Worm (Caenorhabditis elegans): ENCODE results near the gene Y116F11A.3.
"Not testable (repeated sequence)": the region's sequence is repeated elsewhere in the genome, so short reads cannot be mapped to it uniquely, and the experiment has no call there.

Y116F11A.3 gene

ce11 chrV:19728731-19729130 lies at the start of gene Y116F11A.3:
Y116F11A.3 (plus strand) TSS chrV:19729031.
- TF ChIP-seq egl-27 (tag; optimal IDR thresholded peaks at IDR 0.05) (no peak), nhr-10 (tag; optimal IDR thresholded peaks at IDR 0.05) (no peak), nhr-21 (tag; optimal IDR thresholded peaks at IDR 0.05) (no peak), nhr-129 (tag; optimal IDR thresholded peaks at IDR 0.05) (no peak), nhr-6 (tag; optimal IDR thresholded peaks at IDR 0.05) (no peak), Y55F3AM.14 (GFP tag; optimal IDR thresholded peaks at IDR 0.05) (no peak), skn-1 (tag; optimal IDR thresholded peaks at IDR 0.05) (no peak), sma-9 (GFP tag; optimal IDR thresholded peaks at IDR 0.05) (no peak), sma-9 (tag; optimal IDR thresholded peaks at IDR 0.05) (no peak), dmd-4 (tag; optimal IDR thresholded peaks at IDR 0.05) (no peak)

ce11 chrV:19691271-19691886 lies 37.5 kb upstream of the Y116F11A.3 start:
- TF ChIP-seq nhr-129 (tag; optimal IDR thresholded peaks at IDR 0.05) (no peak), elt-1 (tag; optimal IDR thresholded peaks at IDR 0.05) (no peak), gmeb-1 (tag; optimal IDR thresholded peaks at IDR 0.05) (no peak), F13H6.1 (tag; optimal IDR thresholded peaks at IDR 0.05) (no peak), dmd-4 (tag; optimal IDR thresholded peaks at IDR 0.05) (no peak), nhr-6 (tag; optimal IDR thresholded peaks at IDR 0.05) (no peak), unc-39 (tag; optimal IDR thresholded peaks at IDR 0.05) (no peak), aly-2 (tag; optimal IDR thresholded peaks at IDR 0.05) (no peak), blmp-1 (tag; optimal IDR thresholded peaks at IDR 0.05; ENCODE audit: insufficient read depth) (no peak), ceh-16 (tag; optimal IDR thresholded peaks at IDR 0.05) (no peak)

ce11 chrV:19691954-19692353 lies 36.9 kb upstream of the Y116F11A.3 start:
- no peak for TF ChIP-seq ZK546.5 (tag; optimal IDR thresholded peaks at IDR 0.05)
- TF ChIP-seq R02D3.7 (tag; optimal IDR thresholded peaks at IDR 0.05): no peak

- TF ChIP-seq fos-1 (tag; optimal IDR thresholded peaks at IDR 0.05): peak; percentile 80
- no peak for TF ChIP-seq nhr-10 (tag; optimal IDR thresholded peaks at IDR 0.05)
Observed at ce11 chrV:19697348-19698172, 31.3 kb upstream of the Y116F11A.3 start, which contains the start of the genes Y43F8C.13 and ani-3. Y43F8C.13 (minus strand) TSS chrV:19697398. ani-3 (plus strand) TSS chrV:19697732.

ce11 chrV:19708849-19709248 lies 20.0 kb upstream of the Y116F11A.3 start, which contains the start of gene srv-3:
srv-3 (minus strand) TSS chrV:19708949.
- TF ChIP-seq gmeb-1 (tag; optimal IDR thresholded peaks at IDR 0.05) (no peak), sma-9 (GFP tag; optimal IDR thresholded peaks at IDR 0.05) (no peak), sma-9 (tag; optimal IDR thresholded peaks at IDR 0.05) (no peak), nhr-237 (tag; optimal IDR thresholded peaks at IDR 0.05) (no peak)

- TF ChIP-seq skn-1, unc-39, ceh-82 (tag; optimal IDR thresholded peaks at IDR 0.05): not testable (repeated sequence)
Observed at ce11 chrV:19710514-19710913, 18.3 kb upstream of the Y116F11A.3 start, which contains the start of gene Y43F8C.15. Y43F8C.15 (minus strand) TSS chrV:19710614.

- TF ChIP-seq C34F6.9 (tag; optimal IDR thresholded peaks at IDR 0.05); ZK546.5 (tag; optimal IDR thresholded peaks at IDR 0.05); unc-55 (GFP tag; optimal IDR thresholded peaks at IDR 0.05): not testable (repeated sequence)
Observed at ce11 chrV:19711646-19712045, 17.2 kb upstream of the Y116F11A.3 start, which contains the start of gene Y43F8C.23. Y43F8C.23 (minus strand) TSS chrV:19711746.

- TF ChIP-seq R02D3.7 (tag; optimal IDR thresholded peaks at IDR 0.05) (no peak), unc-62 (GFP tag; optimal IDR thresholded peaks at IDR 0.05) (no peak), ztf-11 (tag; optimal IDR thresholded peaks at IDR 0.05) (no peak), unc-39 (tag; optimal IDR thresholded peaks at IDR 0.05) (no peak), nhr-6 (tag; optimal IDR thresholded peaks at IDR 0.05) (no peak)
Observed at ce11 chrV:19715419-19715818, 13.4 kb upstream of the Y116F11A.3 start, which contains the start of gene Y43F8C.16. Y43F8C.16 (minus strand) TSS chrV:19715519.

Measured in whole organism, L2 larva.